Fruit fly (Drosophila melanogaster): ENCODE results near the gene CG14106.

Gene CG14106

DNA sequence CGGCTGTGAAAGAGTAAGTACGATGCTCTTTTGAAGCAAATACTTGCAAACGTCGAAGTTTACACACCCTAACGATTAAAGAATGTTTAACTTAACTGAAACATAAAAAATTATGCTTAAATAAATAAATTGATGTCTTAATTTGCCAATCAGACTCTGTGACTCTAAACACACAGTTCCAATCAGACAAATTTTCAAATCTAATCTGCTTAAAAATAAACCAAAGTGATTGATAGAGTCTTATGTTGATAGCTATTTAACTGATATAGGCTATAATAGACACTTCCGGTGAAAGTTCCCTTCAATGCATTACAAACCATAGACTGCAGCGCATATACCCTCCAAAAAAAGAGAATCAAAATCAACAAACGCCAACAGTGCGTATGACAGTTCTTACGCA, 26.1 kb upstream of the CG14106 start:
- no peak for TF ChIP-seq Dfd (GFP tag; optimal IDR thresholded peaks at IDR 0.05)
- no peak for TF ChIP-seq Mio (GFP tag; optimal IDR thresholded peaks at IDR 0.05)
- TF ChIP-seq CrebA (GFP tag; optimal IDR thresholded peaks at IDR 0.05; ENCODE audit: borderline replicate concordance): no peak
- no peak for TF ChIP-seq Dif (GFP tag; optimal IDR thresholded peaks at IDR 0.05; ENCODE audit: partially characterized antibody)
- no peak for TF ChIP-seq foxo (GFP tag; optimal IDR thresholded peaks at IDR 0.05)
- no peak for TF ChIP-seq woc (GFP tag; optimal IDR thresholded peaks at IDR 0.05)
- TF ChIP-seq pan (optimal IDR thresholded peaks at IDR 0.05): no peak
- TF ChIP-seq Rel (GFP tag; optimal IDR thresholded peaks at IDR 0.05): no peak
- no peak for TF ChIP-seq Rel (tag; optimal IDR thresholded peaks at IDR 0.05)
- no peak for TF ChIP-seq N (GFP tag; optimal IDR thresholded peaks at IDR 0.05)
- no peak for TF ChIP-seq Hnf4 (GFP tag; optimal IDR thresholded peaks at IDR 0.05)
- no peak for TF ChIP-seq dmrt93B (GFP tag; optimal IDR thresholded peaks at IDR 0.05)
- no peak for TF ChIP-seq ey (GFP tag; optimal IDR thresholded peaks at IDR 0.05)

- no peak for TF ChIP-seq dl (GFP tag; optimal IDR thresholded peaks at IDR 0.05; ENCODE audit: insufficient read depth in 1 of 2, partially characterized antibody in 2 of 2)
- no peak for TF ChIP-seq woc (GFP tag; optimal IDR thresholded peaks at IDR 0.05)
- TF ChIP-seq CG9705 (GFP tag; optimal IDR thresholded peaks at IDR 0.05): peak; percentile 75
- no peak for TF ChIP-seq brk (GFP tag; optimal IDR thresholded peaks at IDR 0.05)
- no peak for TF ChIP-seq CrebA (GFP tag; optimal IDR thresholded peaks at IDR 0.05; ENCODE audit: borderline replicate concordance)
- no peak for TF ChIP-seq dsf (GFP tag; optimal IDR thresholded peaks at IDR 0.05; ENCODE audit: borderline replicate concordance)
- TF ChIP-seq Vsx2 (GFP tag; optimal IDR thresholded peaks at IDR 0.05; ENCODE audit: partially characterized antibody): no peak
- TF ChIP-seq foxo (GFP tag; optimal IDR thresholded peaks at IDR 0.05): no peak
- no peak for TF ChIP-seq N (GFP tag; optimal IDR thresholded peaks at IDR 0.05)
- peak; percentile 27 for TF ChIP-seq psq (GFP tag; optimal IDR thresholded peaks at IDR 0.05)
- TF ChIP-seq sv (GFP tag; optimal IDR thresholded peaks at IDR 0.05): no peak
- TF ChIP-seq HLH106 (tag; optimal IDR thresholded peaks at IDR 0.05): peak; percentile 66
- no peak for TF ChIP-seq Dfd (GFP tag; optimal IDR thresholded peaks at IDR 0.05)
- no peak for TF ChIP-seq Hnf4 (GFP tag; optimal IDR thresholded peaks at IDR 0.05)
- peak; percentile 77 for TF ChIP-seq Hr83 (GFP tag; optimal IDR thresholded peaks at IDR 0.05; ENCODE audit: poor library complexity, severe bottlenecking)
- no peak for TF ChIP-seq OdsH (GFP tag; optimal IDR thresholded peaks at IDR 0.05)
- peak; percentile 36 for TF ChIP-seq rgr (GFP tag; optimal IDR thresholded peaks at IDR 0.05)
- TF ChIP-seq Rel (GFP tag; optimal IDR thresholded peaks at IDR 0.05): no peak
- peak; percentile 16 for TF ChIP-seq Rel (tag; optimal IDR thresholded peaks at IDR 0.05)
- peak; percentile 44 for TF ChIP-seq h (GFP tag; optimal IDR thresholded peaks at IDR 0.05)
- TF ChIP-seq ey (GFP tag; optimal IDR thresholded peaks at IDR 0.05): peak; percentile 5
- no peak for TF ChIP-seq Abd-B (GFP tag; optimal IDR thresholded peaks at IDR 0.05)
- no peak for TF ChIP-seq Dif (GFP tag; optimal IDR thresholded peaks at IDR 0.05; ENCODE audit: partially characterized antibody)
- TF ChIP-seq usp (GFP tag; optimal IDR thresholded peaks at IDR 0.05): no peak
- TF ChIP-seq sage (GFP tag; optimal IDR thresholded peaks at IDR 0.05): no peak
- TF ChIP-seq Jra (GFP tag; optimal IDR thresholded peaks at IDR 0.05): no peak
- no peak for TF ChIP-seq Hr78 (GFP tag; optimal IDR thresholded peaks at IDR 0.05)
- no peak for TF ChIP-seq Myc (optimal IDR thresholded peaks at IDR 0.05)
- TF ChIP-seq fru (GFP tag; optimal IDR thresholded peaks at IDR 0.05): peak; percentile 9
- TF ChIP-seq tai (GFP tag; optimal IDR thresholded peaks at IDR 0.05): no peak
- TF ChIP-seq dmrt93B (GFP tag; optimal IDR thresholded peaks at IDR 0.05): peak; percentile 67
- TF ChIP-seq br (GFP tag; optimal IDR thresholded peaks at IDR 0.05): peak; percentile 14
- peak; percentile 25 for TF ChIP-seq Sp1 (GFP tag; optimal IDR thresholded peaks at IDR 0.05)
- TF ChIP-seq Mio (GFP tag; optimal IDR thresholded peaks at IDR 0.05): no peak
Observed at dm6 chr3L:13450177-13450793, 24.8 kb upstream of the CG14106 start, which contains the start of the genes JMJD7 and CG10738. Gene JMJD7, minus strand, starts transcription at chr3L:13450283. Gene CG10738, plus strand, starts transcription at chr3L:13450770.

- TF ChIP-seq N (GFP tag; optimal IDR thresholded peaks at IDR 0.05): no peak
- no peak for TF ChIP-seq CG32264 (GFP tag; optimal IDR thresholded peaks at IDR 0.05)
- TF ChIP-seq Jra (GFP tag; optimal IDR thresholded peaks at IDR 0.05): no peak
- no peak for TF ChIP-seq Hnf4 (GFP tag; optimal IDR thresholded peaks at IDR 0.05)
- TF ChIP-seq GATAd (GFP tag; optimal IDR thresholded peaks at IDR 0.05): no peak
- TF ChIP-seq lola (GFP tag; optimal IDR thresholded peaks at IDR 0.05): no peak
- TF ChIP-seq Hr78 (GFP tag; optimal IDR thresholded peaks at IDR 0.05): no peak
- TF ChIP-seq Dfd (GFP tag; optimal IDR thresholded peaks at IDR 0.05): no peak
- TF ChIP-seq CrebA (GFP tag; optimal IDR thresholded peaks at IDR 0.05; ENCODE audit: borderline replicate concordance): no peak
- TF ChIP-seq Sp1 (GFP tag; optimal IDR thresholded peaks at IDR 0.05): peak; percentile 68
- TF ChIP-seq OdsH (GFP tag; optimal IDR thresholded peaks at IDR 0.05): no peak
- TF ChIP-seq br (GFP tag; optimal IDR thresholded peaks at IDR 0.05): no peak
- no peak for TF ChIP-seq Hr83 (GFP tag; optimal IDR thresholded peaks at IDR 0.05; ENCODE audit: poor library complexity, severe bottlenecking)
- TF ChIP-seq tai (GFP tag; optimal IDR thresholded peaks at IDR 0.05): no peak
- no peak for TF ChIP-seq ey (GFP tag; optimal IDR thresholded peaks at IDR 0.05)
- peak; percentile 34 for TF ChIP-seq HLH106 (tag; optimal IDR thresholded peaks at IDR 0.05)
- TF ChIP-seq usp (GFP tag; optimal IDR thresholded peaks at IDR 0.05): no peak
- no peak for TF ChIP-seq h (GFP tag; optimal IDR thresholded peaks at IDR 0.05)
- TF ChIP-seq Vsx2 (GFP tag; optimal IDR thresholded peaks at IDR 0.05; ENCODE audit: partially characterized antibody): no peak
- TF ChIP-seq rgr (GFP tag; optimal IDR thresholded peaks at IDR 0.05): peak; percentile 2
- no peak for TF ChIP-seq CG9705 (GFP tag; optimal IDR thresholded peaks at IDR 0.05)
- no peak for TF ChIP-seq foxo (GFP tag; optimal IDR thresholded peaks at IDR 0.05)
- peak; percentile 34 for TF ChIP-seq sage (GFP tag; optimal IDR thresholded peaks at IDR 0.05)
- no peak for TF ChIP-seq dsf (GFP tag; optimal IDR thresholded peaks at IDR 0.05; ENCODE audit: borderline replicate concordance)
- no peak for TF ChIP-seq pan (optimal IDR thresholded peaks at IDR 0.05)
- TF ChIP-seq Mio (GFP tag; optimal IDR thresholded peaks at IDR 0.05): no peak
- no peak for TF ChIP-seq dmrt93B (GFP tag; optimal IDR thresholded peaks at IDR 0.05)
- no peak for TF ChIP-seq dl (GFP tag; optimal IDR thresholded peaks at IDR 0.05; ENCODE audit: insufficient read depth in 1 of 2, partially characterized antibody in 2 of 2)
- no peak for TF ChIP-seq brk (GFP tag; optimal IDR thresholded peaks at IDR 0.05)
- TF ChIP-seq Dif (GFP tag; optimal IDR thresholded peaks at IDR 0.05; ENCODE audit: partially characterized antibody): no peak
- no peak for TF ChIP-seq Myc (optimal IDR thresholded peaks at IDR 0.05)
- no peak for TF ChIP-seq sv (GFP tag; optimal IDR thresholded peaks at IDR 0.05)
- TF ChIP-seq Rel (GFP tag; optimal IDR thresholded peaks at IDR 0.05): no peak
- peak; percentile 33 for TF ChIP-seq Rel (tag; optimal IDR thresholded peaks at IDR 0.05)
- TF ChIP-seq jim (GFP tag; optimal IDR thresholded peaks at IDR 0.05): peak; percentile 84
Observed at dm6 chr3L:13442400-13442799, 16.9 kb upstream of the CG14106 start, which contains the start of gene cmb. Gene cmb, plus strand, starts transcription at chr3L:13442594.
